Fruit fly (Drosophila melanogaster) whole organism, larva: Measurements from ENCODE around the gene p115.
A peak's percentile ranks its signal among the peaks of the same experiment; 100 is the strongest.

Experiments used
- noc ChIP-seq: fragments of 200-800 bp; sonication (Bioruptor generic); optimal IDR thresholded peaks from 3 replicates; lab custom pipeline; 2019; ENCODE audit warnings: missing biosample characterization, mild to moderate bottlenecking, missing genetic modification characterization, moderate library complexity

p115 gene

DNA sequence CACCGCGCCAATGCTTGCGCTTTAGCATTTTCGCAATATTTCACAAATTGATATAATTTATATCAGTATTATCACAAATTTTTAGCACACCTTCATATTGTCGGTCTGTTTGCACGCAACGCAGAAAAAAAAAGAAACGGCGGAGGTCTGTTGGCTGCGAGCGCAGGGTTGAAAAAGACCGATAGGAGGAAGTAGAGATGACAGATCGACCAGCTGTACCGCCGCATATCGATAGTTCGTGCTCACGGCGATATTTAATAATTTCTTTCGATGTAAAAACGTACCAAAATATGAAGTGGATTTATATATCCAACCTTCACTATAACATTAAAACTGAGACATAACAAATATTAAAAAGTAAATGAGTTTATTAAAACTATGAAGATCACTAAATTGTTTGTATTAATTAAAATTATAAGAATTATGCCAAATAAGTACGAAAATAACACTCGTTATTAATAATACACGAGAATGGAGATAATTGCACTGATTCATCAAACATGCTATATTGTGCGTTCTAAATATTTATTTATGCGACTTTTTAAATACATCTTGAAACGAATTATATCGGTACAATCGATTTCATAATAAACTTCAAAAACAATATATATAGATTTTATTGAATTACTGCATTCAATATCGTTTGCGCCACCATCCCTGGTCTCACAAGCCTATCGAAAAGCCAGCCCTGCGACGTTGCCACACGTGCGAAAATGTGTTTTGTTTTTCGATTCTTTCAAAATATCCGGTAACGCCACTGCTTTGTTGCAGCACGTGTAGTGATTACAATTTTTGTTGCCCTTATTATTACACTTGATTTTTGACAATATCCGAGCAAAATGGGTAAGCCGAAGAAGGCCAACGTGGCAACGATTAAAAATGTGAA lies 7.6 kb downstream of the p115 start, which contains the start of the genes RpS6 and bys:
Gene RpS6 (minus strand): TSS at position 179 of the 886 bp plus-strand sequence.
Gene bys (plus strand): TSS at position 728 of the 886 bp plus-strand sequence.
- peak; percentile 17 for TF ChIP-seq noc (tag; lab: Kevin White, UChicago)

dm6 chrX:7908239-7909068 lies 14.6 kb downstream of the p115 start, which contains the start of the genes dpr14 and spidey:
Gene dpr14 (minus strand): TSS chrX:7908286.
Gene spidey (plus strand): TSS chrX:7908931.
- peak; percentile 95 for TF ChIP-seq noc (tag; lab: Kevin White, UChicago)

DNA sequence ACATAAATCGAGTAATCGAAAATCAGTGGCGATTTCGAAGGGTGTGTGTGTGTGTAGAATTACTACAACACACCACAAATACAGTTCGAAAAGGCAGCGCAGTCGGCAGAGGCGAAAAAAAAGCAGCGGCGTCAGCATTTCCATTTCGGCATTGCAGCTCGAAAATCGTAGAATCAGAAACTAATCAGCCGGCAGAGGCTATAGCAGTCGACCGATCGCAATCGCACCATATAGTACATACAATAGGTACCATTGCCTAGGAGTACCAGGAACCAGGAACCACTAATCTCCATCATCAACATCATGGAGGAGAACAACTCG lies 15.2 kb downstream of the p115 start:
- no peak for TF ChIP-seq noc (tag; lab: Kevin White, UChicago)

- no peak for TF ChIP-seq noc (tag; lab: Kevin White, UChicago)
These were observed 15.7 kb downstream of the p115 start for dm6 chrX:7909482-7909881.

dm6 chrX:7911983-7912630 lies 18.3 kb downstream of the p115 start, which contains the start of gene snz:
Gene snz (plus strand): TSS chrX:7912089.
- TF ChIP-seq noc (tag; lab: Kevin White, UChicago) = no peak

DNA sequence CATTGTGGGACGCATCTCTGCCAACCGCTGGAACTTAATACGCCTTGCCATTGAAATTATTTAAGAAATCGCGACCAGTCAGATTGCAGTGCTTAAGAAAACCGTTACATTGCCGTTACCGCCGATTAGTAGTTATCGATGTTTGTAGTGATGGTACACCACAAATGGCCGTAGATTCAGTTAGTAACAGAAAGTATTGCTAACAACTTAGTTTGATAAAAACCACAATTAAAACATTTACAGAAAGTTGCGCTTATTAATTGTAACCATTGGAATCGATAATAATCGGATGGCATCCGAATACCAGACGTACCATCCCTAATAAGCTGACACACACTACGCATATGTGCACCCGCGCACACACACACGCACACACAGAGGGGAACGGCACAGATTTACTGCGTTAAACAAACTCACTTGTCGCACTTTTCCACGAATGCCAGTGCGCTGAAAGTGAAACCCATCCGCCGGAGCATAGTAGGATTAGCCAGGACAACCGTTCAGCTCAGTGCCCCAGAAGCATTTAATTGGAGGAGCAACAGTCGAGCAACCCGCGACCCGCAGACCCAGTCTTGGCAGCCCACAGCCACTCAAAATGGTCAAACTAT lies 26.4 kb downstream of the p115 start, which contains the start of the genes hdm and Ykt6:
Gene hdm (minus strand): TSS at position 51 of the 608 bp plus-strand sequence.
Gene Ykt6 (plus strand): TSS at position 329 of the 608 bp plus-strand sequence.
- no peak for TF ChIP-seq noc (tag; lab: Kevin White, UChicago)

- TF ChIP-seq noc (tag; lab: Kevin White, UChicago) = no peak
These were observed 29.2 kb downstream of the p115 start for dm6 chrX:7923063-7923462.

- TF ChIP-seq noc (tag; lab: Kevin White, UChicago) = no peak
These were observed 31.1 kb downstream of the p115 start for dm6 chrX:7924913-7925312.

dm6 chrX:7930236-7931027 lies 36.6 kb downstream of the p115 start:
- TF ChIP-seq noc (tag; lab: Kevin White, UChicago) = no peak

- no peak for TF ChIP-seq noc (tag; lab: Kevin White, UChicago)
These were observed 37.3 kb downstream of the p115 start, which contains the start of gene mahe for dm6 chrX:7931028-7931549. Gene mahe (minus strand): TSS chrX:7931382.

dm6 chrX:7933210-7933915 lies 39.5 kb downstream of the p115 start, which contains the start of the genes Dhdds and RpS14a:
Gene Dhdds (minus strand): TSS chrX:7933351.
Gene RpS14a (plus strand): TSS chrX:7933742.
- TF ChIP-seq noc (tag; lab: Kevin White, UChicago) = peak; percentile 8

DNA sequence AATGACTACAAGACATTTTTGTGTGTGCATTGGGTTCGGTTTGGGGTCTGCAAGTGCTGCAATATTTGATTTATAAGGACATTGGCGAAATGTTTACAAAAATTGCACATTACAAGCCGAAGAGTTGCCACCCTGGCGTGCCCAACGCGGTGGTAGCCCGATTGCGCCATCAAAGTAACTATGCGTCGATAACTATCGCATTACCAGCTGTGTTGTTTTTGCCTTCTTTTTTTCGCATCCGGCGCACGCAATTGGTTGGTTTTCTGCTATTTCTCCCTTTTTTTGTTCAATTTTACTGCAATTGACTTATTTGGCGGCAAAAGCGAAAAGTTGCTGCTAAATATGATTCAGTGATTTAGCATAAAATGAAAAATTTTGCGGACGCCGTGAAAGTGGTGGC lies 40.8 kb downstream of the p115 start, which contains the start of gene RpS14b:
Gene RpS14b (plus strand): TSS at position 220 of the 400 bp plus-strand sequence.
- TF ChIP-seq noc (tag; lab: Kevin White, UChicago) = peak; percentile 44
